Worm (Caenorhabditis elegans): ENCODE data around the gene ZK1248.4.

DNA sequence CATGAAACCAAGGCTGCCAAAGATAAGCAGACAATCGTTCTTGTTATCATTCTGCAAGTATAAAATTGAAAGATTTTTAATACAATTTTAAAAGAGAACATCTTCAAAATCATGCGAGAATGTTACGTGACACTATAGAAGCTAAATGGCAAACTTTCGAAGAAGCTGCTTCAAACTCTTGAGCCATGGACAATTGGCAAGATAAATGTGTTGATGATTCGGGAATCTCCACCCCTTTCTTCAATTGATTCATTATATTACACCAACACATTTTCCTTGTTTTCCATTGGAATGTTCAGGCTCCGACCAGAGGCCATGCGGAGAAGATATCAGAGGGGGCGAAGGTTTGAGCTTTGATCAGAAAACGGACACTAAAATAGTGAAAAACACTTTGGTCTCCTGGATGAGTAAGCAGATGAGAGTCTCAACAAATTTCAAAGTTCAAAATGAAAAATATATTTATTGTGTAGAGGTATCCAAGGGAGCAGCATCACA is 22.7 kb downstream of the ZK1248.4 start, which contains the start of gene lec-5:
- TF ChIP-seq unc-86 (tag; optimal IDR thresholded peaks at IDR 0.05) (no peak), nhr-11 (tag; optimal IDR thresholded peaks at IDR 0.05) (no peak), npax-4 (tag; optimal IDR thresholded peaks at IDR 0.05) (no peak), fkh-10 (GFP tag; optimal IDR thresholded peaks at IDR 0.05) (no peak), ama-1 (optimal IDR thresholded peaks at IDR 0.05) (no peak), hlh-30 (tag; optimal IDR thresholded peaks at IDR 0.05; ENCODE audit: insufficient read depth) (no peak), K09A11.1 (tag; optimal IDR thresholded peaks at IDR 0.05; ENCODE audit: insufficient read depth) (no peak), ceh-14 (tag; optimal IDR thresholded peaks at IDR 0.05) (no peak), pag-3 (tag; optimal IDR thresholded peaks at IDR 0.05; ENCODE audit: borderline replicate concordance) (no peak), ceh-22 (tag; optimal IDR thresholded peaks at IDR 0.05) (no peak), ceh-24 (tag; optimal IDR thresholded peaks at IDR 0.05) (no peak), pha-4 (tag; optimal IDR thresholded peaks at IDR 0.05) (no peak), Y22D7AL.16 (tag; optimal IDR thresholded peaks at IDR 0.05) (no peak), hlh-8 (tag; optimal IDR thresholded peaks at IDR 0.05) (no peak)

All from whole organism, late embryonic.